Fruit fly (Drosophila melanogaster): ENCODE data around the gene CG31099.

dm6 chr3R:25279796-25280350 is 30.9 kb downstream of the CG31099 start, which contains the start of gene CG10514:
- TF ChIP-seq CG8478 (optimal IDR thresholded peaks at IDR 0.05) (no peak), psq (optimal IDR thresholded peaks at IDR 0.05) (no peak), Dll (optimal IDR thresholded peaks at IDR 0.05) (no peak)
